Worm (Caenorhabditis elegans) whole organism, early embryonic: ENCODE measurements around the gene anat-1.

ENCODE experiments used
- B0310.2 ChIP-seq: sonication (generic microtip); optimal IDR thresholded peaks from 2 replicates; lab custom pipeline; 2016; ENCODE audit warnings: mild to moderate bottlenecking, missing genetic modification characterization, missing compliant biosample characterization
- F13C5.2 ChIP-seq: sonication (generic microtip); optimal IDR thresholded peaks from 2 replicates; lab custom pipeline; 2017; ENCODE audit warnings: mild to moderate bottlenecking, missing genetic modification characterization, inconsistent platforms, missing compliant biosample characterization
- aly-1 ChIP-seq: sonication (generic microtip); optimal IDR thresholded peaks from 2 replicates; lab custom pipeline; 2016; ENCODE audit warnings: missing genetic modification characterization, missing compliant biosample characterization
- ama-1 ChIP-seq: fragments of 150-350 bp; optimal IDR thresholded peaks from 2 replicates; lab custom pipeline; 2014
- ceh-13 ChIP-seq: fragments of 200-800 bp; sonication (Bioruptor generic); optimal IDR thresholded peaks from 2 replicates; lab custom pipeline; 2018; ENCODE audit warnings: mild to moderate bottlenecking, missing genetic modification characterization, missing compliant biosample characterization
- ceh-36 ChIP-seq: sonication (generic microtip); optimal IDR thresholded peaks from 2 replicates; lab custom pipeline; 2016; ENCODE audit warnings: missing genetic modification characterization, inconsistent platforms, missing compliant biosample characterization
- flt-1 ChIP-seq: fragments of 200-800 bp; sonication (Bioruptor generic); IDR thresholded peaks from 2 replicates; pipeline ENCODE4 v1.3.6; 2022; ENCODE audit warnings: missing genetic modification characterization, missing compliant biosample characterization
- hmg-4 ChIP-seq: fragments of 200-800 bp; sonication (Bioruptor generic); optimal IDR thresholded peaks from 2 replicates; lab custom pipeline; 2018; ENCODE audit warnings: mild to moderate bottlenecking, missing genetic modification characterization, missing compliant biosample characterization
- hnd-1 ChIP-seq: sonication (generic microtip); optimal IDR thresholded peaks from 2 replicates; lab custom pipeline; 2016; ENCODE audit warnings: missing genetic modification characterization, missing compliant biosample characterization
- scrt-1 ChIP-seq: fragments of 200-800 bp; sonication (Bioruptor generic); IDR thresholded peaks from 2 replicates; pipeline ENCODE4 v1.3.6; 2022; ENCODE audit warnings: missing genetic modification characterization, missing compliant biosample characterization
- tbx-37 ChIP-seq: fragments of 200-800 bp; sonication (Bioruptor generic); conservative IDR thresholded peaks from 2 replicates; pipeline ENCODE4 v1.3.6; 2022; ENCODE audit warnings: missing genetic modification reagents, missing genetic modification characterization, missing compliant biosample characterization

DNA sequence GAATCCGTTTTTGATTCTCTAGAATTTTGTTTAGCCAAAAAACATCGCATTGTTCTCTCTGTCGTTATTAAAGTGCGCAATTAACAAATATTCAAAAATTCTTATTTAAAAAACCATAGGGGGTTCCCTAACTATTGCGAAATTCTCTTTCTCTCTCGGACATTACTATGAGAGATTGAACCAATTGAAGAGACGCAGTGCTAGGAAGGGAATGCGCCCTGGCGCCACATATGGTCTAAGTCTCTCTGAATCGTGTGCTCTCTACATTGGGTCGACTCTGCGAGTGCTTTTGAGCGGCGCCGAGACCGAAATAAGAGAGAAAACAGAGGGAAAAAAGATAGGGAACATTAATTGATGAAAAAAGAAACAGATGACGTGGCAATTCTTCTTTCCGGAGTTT, 15.2 kb downstream of the anat-1 start:
- no peak for TF ChIP-seq flt-1 (GFP tag; lab: Robert Waterston, UW)
- no peak for TF ChIP-seq ceh-36 (tag; lab: Kevin White, UChicago)
- TF ChIP-seq ceh-13 = no peak
- no peak for TF ChIP-seq ama-1 (lab: Kevin White, UChicago)
- TF ChIP-seq hnd-1 (tag; lab: Kevin White, UChicago) = no peak
- no peak for TF ChIP-seq aly-1 (tag; lab: Kevin White, UChicago)
- TF ChIP-seq scrt-1 (GFP tag; lab: Robert Waterston, UW) = no peak
- no peak for TF ChIP-seq B0310.2
- TF ChIP-seq F13C5.2 = no peak
- TF ChIP-seq tbx-37 (GFP tag; lab: Robert Waterston, UW) = no peak
- TF ChIP-seq hmg-4 (GFP tag; lab: Kevin White, UChicago) = no peak
